Worm (Caenorhabditis elegans) whole organism, L4/young adult: ENCODE data around the gene mkk-4.

ENCODE experiments used
- dao-5 ChIP-seq: sonication (generic microtip); optimal IDR thresholded peaks from 2 replicates; lab custom pipeline; 2016; ENCODE audit warnings: missing genotype, missing genetic modification characterization, moderate library complexity, missing compliant biosample characterization
- him-1 ChIP-seq: sonication (generic microtip); optimal IDR thresholded peaks from 2 replicates; lab custom pipeline; 2016; ENCODE audit warnings: missing genotype, missing genetic modification reagents, missing genetic modification characterization, missing compliant biosample characterization

DNA sequence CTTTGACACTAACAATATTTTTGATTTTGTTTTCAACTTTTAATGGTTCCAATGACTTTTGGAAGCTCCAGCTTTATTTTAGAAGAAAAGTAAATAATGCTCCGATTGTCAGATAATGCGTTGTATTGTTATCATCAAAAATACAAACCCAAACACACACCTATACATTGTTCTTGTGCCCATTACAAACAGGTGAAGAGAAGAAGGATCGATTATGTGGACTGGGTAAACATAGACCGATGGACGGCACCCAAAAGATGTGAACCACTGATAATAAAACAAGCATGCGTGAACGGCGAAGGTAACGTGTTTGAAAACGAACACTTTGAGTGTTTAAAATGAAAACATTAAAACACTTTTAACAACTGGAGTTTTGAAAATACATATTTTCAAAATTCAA lies 40.5 kb upstream of the mkk-4 start:
- TF ChIP-seq him-1 (no peak), dao-5 (tag; lab: Kevin White, UChicago) (no peak)
